Worm (Caenorhabditis elegans) whole organism, L4 larva: ENCODE data around the gene C45G9.4.

Experiments
- F37D6.2 ChIP-seq: sonication (generic microtip); optimal IDR thresholded peaks from 2 replicates; lab custom pipeline; 2016; ENCODE audit warnings: mild to moderate bottlenecking, missing genetic modification characterization, missing compliant biosample characterization
- F49E8.2 ChIP-seq: sonication (generic microtip); optimal IDR thresholded peaks from 2 replicates; lab custom pipeline; 2016; ENCODE audit warnings: missing compliant biosample characterization, mild to moderate bottlenecking, missing genetic modification characterization, borderline replicate concordance
- T20F7.1 ChIP-seq: fragments of 200-800 bp; sonication (Bioruptor generic); optimal IDR thresholded peaks from 2 replicates; lab custom pipeline; 2018; ENCODE audit warnings: mild to moderate bottlenecking, missing genetic modification characterization, missing compliant biosample characterization
- Y48G9A.11 ChIP-seq: fragments of 200-800 bp; sonication (Bioruptor generic); IDR thresholded peaks from 2 replicates; pipeline ENCODE4 v1.3.6; 2022; ENCODE audit warnings: missing genetic modification reagents, missing genetic modification characterization, missing compliant biosample characterization
- Y75B8A.6 ChIP-seq: fragments of 200-800 bp; sonication (Bioruptor generic); IDR thresholded peaks from 2 replicates; pipeline ENCODE4 v1.3.6; 2022; ENCODE audit warnings: missing genetic modification reagents, missing genetic modification characterization, missing compliant biosample characterization
- aha-1 ChIP-seq: fragments of 150-350 bp; peaks from one replicate; lab custom pipeline; 2014; ENCODE audit warnings: missing biosample characterization, missing genetic modification characterization
- ama-1 ChIP-seq: fragments of 150-350 bp; optimal IDR thresholded peaks from 2 replicates; lab custom pipeline; 2014; ENCODE audit warnings: inconsistent platforms, mixed read lengths
- ceh-20 ChIP-seq: fragments of 200-800 bp; sonication (Bioruptor generic); IDR thresholded peaks from 2 replicates; pipeline ENCODE4 v1.3.6; 2022; ENCODE audit warnings: missing genetic modification reagents, missing genetic modification characterization, missing compliant biosample characterization
- daf-16 ChIP-seq, 3 experiments: sonication (generic microtip); optimal IDR thresholded peaks; 2 replicates each; lab custom pipeline; 2016 to 2017; ENCODE audit warnings: missing genetic modification characterization in 3 of 3, missing genetic modification reagents in 3 of 3, mild to moderate bottlenecking in 2 of 3, missing compliant biosample characterization in 2 of 3, missing biosample characterization in 1 of 3, moderate library complexity in 1 of 3
- daf-8 ChIP-seq: fragments of 200-800 bp; sonication (Bioruptor generic); IDR thresholded peaks from 2 replicates; pipeline ENCODE4 v1.3.6; 2022; ENCODE audit warnings: missing genetic modification characterization, missing compliant biosample characterization
- dmd-6 ChIP-seq: fragments of 200-800 bp; sonication (Bioruptor generic); IDR thresholded peaks from 2 replicates; pipeline ENCODE4 v1.3.6; 2022; ENCODE audit warnings: missing genetic modification reagents, missing genetic modification characterization, missing compliant biosample characterization
- dpl-1 ChIP-seq: fragments of 150-350 bp; optimal IDR thresholded peaks from 2 replicates; lab custom pipeline; 2014; ENCODE audit warnings: missing biosample characterization, missing genetic modification reagents, missing genetic modification characterization
- duxl-1 ChIP-seq: sonication (generic microtip); optimal IDR thresholded peaks from 2 replicates; lab custom pipeline; 2016; ENCODE audit warnings: mild to moderate bottlenecking, missing genetic modification characterization, moderate library complexity, missing compliant biosample characterization; ENCODE audit not compliant: poor library complexity
- dve-1 ChIP-seq: sonication (generic microtip); optimal IDR thresholded peaks from 2 replicates; lab custom pipeline; 2017; ENCODE audit warnings: antibody characterized with exemption, mild to moderate bottlenecking, missing genetic modification characterization, missing compliant biosample characterization; ENCODE audit not compliant: insufficient read depth
- egl-43 ChIP-seq: fragments of 200-800 bp; sonication (Bioruptor generic); IDR thresholded peaks from 2 replicates; pipeline ENCODE4 v1.3.6; 2022; ENCODE audit warnings: missing genetic modification reagents, missing genetic modification characterization, missing compliant biosample characterization
- gei-8 ChIP-seq: fragments of 200-800 bp; sonication (Bioruptor generic); optimal IDR thresholded peaks from 2 replicates; lab custom pipeline; 2018; ENCODE audit warnings: mild to moderate bottlenecking, missing genetic modification characterization, missing compliant biosample characterization
- hlh-11 ChIP-seq: fragments of 200-800 bp; sonication (Bioruptor generic); optimal IDR thresholded peaks from 2 replicates; lab custom pipeline; 2018; ENCODE audit warnings: mild to moderate bottlenecking, missing genetic modification characterization, missing compliant biosample characterization
- hlh-30 ChIP-seq: sonication (generic microtip); optimal IDR thresholded peaks from 2 replicates; lab custom pipeline; 2017; ENCODE audit warnings: antibody characterized with exemption, mild to moderate bottlenecking, missing genetic modification characterization, missing compliant biosample characterization; ENCODE audit not compliant: insufficient read depth
- hmg-1.1 ChIP-seq: fragments of 200-800 bp; sonication (Bioruptor generic); IDR thresholded peaks from 2 replicates; pipeline ENCODE4 v1.3.6; 2022; ENCODE audit warnings: missing genetic modification reagents, missing genetic modification characterization, missing compliant biosample characterization
- lin-1 ChIP-seq: fragments of 200-800 bp; sonication (Bioruptor generic); IDR thresholded peaks from 2 replicates; pipeline ENCODE4 v1.3.6; 2022; ENCODE audit warnings: missing genetic modification reagents, missing genetic modification characterization, missing compliant biosample characterization
- lin-15B ChIP-seq: fragments of 150-350 bp; sonication (generic microtip); optimal IDR thresholded peaks from 3 replicates; lab custom pipeline; 2014; ENCODE audit warnings: missing biosample characterization, missing genetic modification characterization
- lin-38 ChIP-seq: fragments of 200-800 bp; sonication (Bioruptor generic); IDR thresholded peaks from 2 replicates; pipeline ENCODE4 v1.3.6; 2022; ENCODE audit warnings: missing genetic modification reagents, missing genetic modification characterization, missing compliant biosample characterization
- madf-9 ChIP-seq: fragments of 200-800 bp; sonication (Bioruptor generic); conservative IDR thresholded peaks from 2 replicates; pipeline ENCODE4 v1.3.6; 2022; ENCODE audit warnings: missing genetic modification reagents, missing genetic modification characterization, missing compliant biosample characterization
- mdl-1 ChIP-seq, 2 experiments: fragments of 150-350 bp in 1 of 2; sonication (generic microtip) in 1 of 2; optimal IDR thresholded peaks; 2 replicates each; lab custom pipeline; 2014 to 2017; ENCODE audit warnings: missing biosample characterization in 2 of 2, missing genetic modification characterization in 2 of 2
- mdt-29 ChIP-seq: fragments of 200-800 bp; sonication (Bioruptor generic); IDR thresholded peaks from 2 replicates; pipeline ENCODE4 v1.3.6; 2022; ENCODE audit warnings: missing genetic modification reagents, missing genetic modification characterization, missing compliant biosample characterization
- mep-1 ChIP-seq: fragments of 150-350 bp; sonication (generic microtip); optimal IDR thresholded peaks from 3 replicates; lab custom pipeline; 2014; ENCODE audit warnings: missing biosample characterization, missing genetic modification characterization
- mxl-3 ChIP-seq: fragments of 200-800 bp; sonication (Bioruptor generic); optimal IDR thresholded peaks from 2 replicates; lab custom pipeline; 2018; ENCODE audit warnings: mild to moderate bottlenecking, missing genetic modification characterization, missing compliant biosample characterization
- nhr-11 ChIP-seq: fragments of 150-350 bp; optimal IDR thresholded peaks from 2 replicates; lab custom pipeline; 2014; ENCODE audit warnings: missing biosample characterization, missing genetic modification characterization
- nhr-28 ChIP-seq: fragments of 150-350 bp; optimal IDR thresholded peaks from 2 replicates; lab custom pipeline; 2014; ENCODE audit warnings: missing biosample characterization, missing genetic modification characterization
- nhr-42 ChIP-seq: fragments of 200-800 bp; sonication (Bioruptor generic); IDR thresholded peaks from 2 replicates; pipeline ENCODE4 v1.3.6; 2022; ENCODE audit warnings: missing genetic modification characterization, missing compliant biosample characterization
- nhr-6 ChIP-seq: fragments of 150-350 bp; optimal IDR thresholded peaks from 2 replicates; lab custom pipeline; 2014; ENCODE audit warnings: missing biosample characterization, missing genetic modification characterization
- rbr-2 ChIP-seq: sonication (generic microtip); optimal IDR thresholded peaks from 2 replicates; lab custom pipeline; 2016; ENCODE audit warnings: missing genotype, missing genetic modification characterization, missing compliant biosample characterization
- set-16 ChIP-seq: fragments of 200-800 bp; sonication (Bioruptor generic); IDR thresholded peaks from 2 replicates; pipeline ENCODE4 v1.3.6; 2022; ENCODE audit warnings: missing genetic modification reagents, missing genetic modification characterization, missing compliant biosample characterization
- unc-130 ChIP-seq: sonication (generic microtip); optimal IDR thresholded peaks from 2 replicates; lab custom pipeline; 2016; ENCODE audit warnings: missing genetic modification reagents, missing genetic modification characterization, missing compliant biosample characterization
- vab-7 ChIP-seq: fragments of 200-800 bp; sonication (Bioruptor generic); IDR thresholded peaks from 2 replicates; pipeline ENCODE4 v1.3.6; 2022; ENCODE audit warnings: missing genetic modification reagents, missing genetic modification characterization, missing compliant biosample characterization
- zag-1 ChIP-seq: fragments of 150-350 bp; optimal IDR thresholded peaks from 2 replicates; lab custom pipeline; 2014; ENCODE audit warnings: missing biosample characterization, missing genetic modification characterization
- zfp-3 ChIP-seq: fragments of 200-800 bp; sonication (Bioruptor generic); conservative IDR thresholded peaks from 2 replicates; pipeline ENCODE4 v1.3.6; 2022; ENCODE audit warnings: missing genetic modification reagents, missing genetic modification characterization, missing compliant biosample characterization
- zip-11 ChIP-seq: fragments of 200-800 bp; sonication (Bioruptor generic); IDR thresholded peaks from 2 replicates; pipeline ENCODE4 v1.3.6; 2022; ENCODE audit warnings: missing genetic modification characterization, missing compliant biosample characterization
- ztf-11 ChIP-seq: fragments of 150-350 bp; optimal IDR thresholded peaks from 2 replicates; lab custom pipeline; 2014; ENCODE audit warnings: missing biosample characterization, missing genetic modification characterization

The C45G9.4 gene

ce11 chrIII:5018116-5018689 lies 44.3 kb upstream of the C45G9.4 start, which contains the start of gene wip-1 (continued):
- TF ChIP-seq set-16 (GFP tag; lab: Robert Waterston, UW) (peak; percentile 60), zip-11 (GFP tag; lab: Robert Waterston, UW) (no peak), F49E8.2 (tag; lab: Kevin White, UChicago) (peak; percentile 96), lin-1 (GFP tag; lab: Robert Waterston, UW) (peak; percentile 96), nhr-11 (peak; percentile 98)

- peak; percentile 55 for TF ChIP-seq aha-1 (tag; lab: Kevin White, UChicago)
- no peak for TF ChIP-seq mxl-3
- TF ChIP-seq F37D6.2 (tag; lab: Kevin White, UChicago) = no peak
- TF ChIP-seq mdt-29 (GFP tag; lab: Robert Waterston, UW) = no peak
- TF ChIP-seq set-16 (GFP tag; lab: Robert Waterston, UW) = no peak
- TF ChIP-seq Y48G9A.11 (GFP tag; lab: Robert Waterston, UW) = no peak
- no peak for TF ChIP-seq hlh-30
Measured at ce11 chrIII:5020924-5021323, 41.6 kb upstream of the C45G9.4 start, which contains the start of gene mdt-11. Gene mdt-11, plus strand, starts transcription at chrIII:5021224.

- TF ChIP-seq zag-1 (tag; lab: Kevin White, UChicago) (no peak), duxl-1 (tag; lab: Kevin White, UChicago) (no peak), nhr-28 (tag; lab: Kevin White, UChicago) (no peak), ceh-20 (GFP tag; lab: Robert Waterston, UW) (no peak), gei-8 (no peak), nhr-42 (GFP tag; lab: Robert Waterston, UW) (no peak), Y75B8A.6 (GFP tag; lab: Robert Waterston, UW) (no peak), egl-43 (GFP tag; lab: Robert Waterston, UW) (no peak), lin-1 (GFP tag; lab: Robert Waterston, UW) (no peak), madf-9 (GFP tag; lab: Robert Waterston, UW) (no peak), zfp-3 (GFP tag; lab: Robert Waterston, UW) (no peak), Y48G9A.11 (GFP tag; lab: Robert Waterston, UW) (no peak)
- TF ChIP-seq, all 104 proteins: peak for 0
Measured at ce11 chrIII:5021689-5022088, 40.8 kb upstream of the C45G9.4 start, which contains the start of gene R144.3. Gene R144.3, plus strand, starts transcription at chrIII:5021989.

ce11 chrIII:5022964-5023363 lies 39.5 kb upstream of the C45G9.4 start, which contains the start of gene R144.13:
Gene R144.13, plus strand, starts transcription at chrIII:5023264.
- peak; percentile 19 for TF ChIP-seq aha-1 (tag; lab: Kevin White, UChicago)
- TF ChIP-seq unc-130 (GFP tag; lab: Kevin White, UChicago) = no peak
- TF ChIP-seq, all 104 proteins: peak for 1

- TF ChIP-seq set-16 (GFP tag; lab: Robert Waterston, UW) = no peak
- no peak for TF ChIP-seq T20F7.1
- TF ChIP-seq aha-1 (tag; lab: Kevin White, UChicago) = peak; percentile 92
- no peak for TF ChIP-seq zip-11 (GFP tag; lab: Robert Waterston, UW)
- no peak for TF ChIP-seq daf-8 (GFP tag; lab: Robert Waterston, UW)
- TF ChIP-seq ztf-11 (tag; lab: Kevin White, UChicago) = no peak
Measured at ce11 chrIII:5023642-5024041, 38.9 kb upstream of the C45G9.4 start.

ce11 chrIII:5024393-5024964 lies 38.0 kb upstream of the C45G9.4 start, which contains the start of gene pcf-11:
Gene pcf-11, plus strand, starts transcription at chrIII:5024914.
- TF ChIP-seq ama-1 (peak; percentile 90), mep-1 (tag; lab: Kevin White, UChicago) (peak; percentile 64), lin-15B (tag; lab: Kevin White, UChicago) (no peak), nhr-28 (tag; lab: Kevin White, UChicago) (peak; percentile 50), lin-38 (GFP tag; lab: Robert Waterston, UW) (peak; percentile 50), dve-1 (tag; lab: Kevin White, UChicago) (peak; percentile 53), vab-7 (GFP tag; lab: Robert Waterston, UW) (no peak), nhr-11 (peak; percentile 41), dmd-6 (GFP tag; lab: Robert Waterston, UW) (peak; percentile 13; the same call in 1 of the 2 replicates), mxl-3 (peak; percentile 81), daf-16 (GFP tag; optimal IDR thresholded peaks at IDR 0.05; lab: Kevin White, UChicago) (no peak), daf-16 (tag; optimal IDR thresholded peaks at IDR 0.05; lab: Kevin White, UChicago) (peak; percentile 27), hmg-1.1 (GFP tag; lab: Robert Waterston, UW) (peak; percentile 62), mdl-1 (tag; optimal IDR thresholded peaks at IDR 0.05; lab: Kevin White, UChicago) (peak; percentile 45 to 80), dpl-1 (GFP tag; lab: Kevin White, UChicago) (peak; percentile 61), hlh-11 (tag; lab: Kevin White, UChicago) (peak; percentile 64), rbr-2 (tag; lab: Kevin White, UChicago) (peak; percentile 34), nhr-6 (tag; lab: Kevin White, UChicago) (peak; percentile 50)
